Fruit fly (Drosophila melanogaster): ENCODE data around the gene CG15283.

The CG15283 gene

DNA sequence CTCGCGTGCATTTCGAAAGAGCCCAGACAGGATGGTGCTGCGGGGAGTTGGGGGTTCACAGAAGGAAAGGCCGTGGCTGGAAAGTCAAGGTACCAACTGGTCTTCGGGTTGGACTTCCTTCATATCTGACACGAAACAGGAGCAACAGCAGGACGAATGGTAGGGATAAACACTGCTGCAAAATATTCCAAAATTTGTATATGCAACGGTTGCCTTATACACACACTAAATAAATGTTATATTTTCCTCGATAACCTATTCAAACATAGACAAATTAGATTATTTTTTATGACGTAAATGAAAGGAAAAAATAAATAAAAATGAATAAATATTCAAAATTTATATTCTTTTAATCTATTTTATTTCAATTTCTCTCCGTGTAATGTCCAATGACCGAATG lies 19.0 kb upstream of the CG15283 start (continued):
- peak; percentile 44 for TF ChIP-seq acj6 (GFP tag; optimal IDR thresholded peaks at IDR 0.05)
- peak; percentile 37 for TF ChIP-seq Ets96B (tag; optimal IDR thresholded peaks at IDR 0.05)
- no peak for TF ChIP-seq Smox (GFP tag; optimal IDR thresholded peaks at IDR 0.05)
- no peak for TF ChIP-seq CG11902 (GFP tag; optimal IDR thresholded peaks at IDR 0.05)
- TF ChIP-seq CG10669 (GFP tag; optimal IDR thresholded peaks at IDR 0.05), result peak; percentile 32
- peak; percentile 34 for TF ChIP-seq CG32006 (GFP tag; optimal IDR thresholded peaks at IDR 0.05)
- no peak for TF ChIP-seq CG9139 (GFP tag; optimal IDR thresholded peaks at IDR 0.05)
- TF ChIP-seq fkh (GFP tag; optimal IDR thresholded peaks at IDR 0.05), result no peak
- no peak for TF ChIP-seq CG16779 (tag; optimal IDR thresholded peaks at IDR 0.05)
- TF ChIP-seq Sox15 (GFP tag; optimal IDR thresholded peaks at IDR 0.05), result no peak
- no peak for TF ChIP-seq Sox14 (GFP tag; optimal IDR thresholded peaks at IDR 0.05)
- TF ChIP-seq CG6854 (GFP tag; optimal IDR thresholded peaks at IDR 0.05), result no peak
- peak; percentile 32 for TF ChIP-seq esn (GFP tag; optimal IDR thresholded peaks at IDR 0.05)
- TF ChIP-seq CG1621 (tag; optimal IDR thresholded peaks at IDR 0.05), result no peak
- no peak for TF ChIP-seq CG4318 (GFP tag; optimal IDR thresholded peaks at IDR 0.05)
- no peak for TF ChIP-seq CG6163 (GFP tag; IDR thresholded peaks at IDR 0.05)
- no peak for TF ChIP-seq Hr4 (GFP tag; optimal IDR thresholded peaks at IDR 0.05)
- TF ChIP-seq CG34406 (GFP tag; optimal IDR thresholded peaks at IDR 0.05), result peak; percentile 5
- 0 out of 3 replicates have a peak, but pooled peaks have one; percentile 15 for TF ChIP-seq CG8119 (GFP tag; IDR thresholded peaks at IDR 0.05)
- no peak for TF ChIP-seq fd59A (GFP tag; optimal IDR thresholded peaks at IDR 0.05)
- no peak for TF ChIP-seq fd85E (GFP tag; optimal IDR thresholded peaks at IDR 0.05)
- TF ChIP-seq CG6276 (GFP tag; optimal IDR thresholded peaks at IDR 0.05), result no peak
- TF ChIP-seq CG31627 (GFP tag; optimal IDR thresholded peaks at IDR 0.05), result no peak
- no peak for TF ChIP-seq achi (GFP tag; optimal IDR thresholded peaks at IDR 0.05)
- no peak for TF ChIP-seq eg (GFP tag; IDR thresholded peaks at IDR 0.05)
- no peak for TF ChIP-seq CG3032 (tag; optimal IDR thresholded peaks at IDR 0.05)
- TF ChIP-seq Hr39 (GFP tag; optimal IDR thresholded peaks at IDR 0.05), result no peak
- TF ChIP-seq CG6792 (GFP tag; optimal IDR thresholded peaks at IDR 0.05), result peak; percentile 12

DNA sequence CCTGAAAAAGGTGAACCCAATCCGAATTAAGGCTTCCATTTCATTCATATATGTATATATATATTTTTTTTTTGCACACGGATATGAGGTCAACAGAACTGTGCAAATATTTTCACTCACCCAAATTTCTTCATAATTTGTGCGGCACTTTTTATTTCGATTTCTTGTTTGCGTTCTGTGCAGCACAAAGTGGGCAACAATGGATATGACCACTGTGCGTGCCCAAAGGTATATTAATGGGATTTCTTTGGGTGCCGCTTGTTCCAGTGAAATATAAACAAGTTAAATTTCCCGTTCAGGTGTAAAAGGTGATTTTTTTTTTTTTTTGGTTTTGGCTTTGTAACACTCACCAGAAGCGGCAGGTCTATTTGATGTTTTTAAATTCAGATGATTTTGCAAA lies 14.3 kb upstream of the CG15283 start:
- TF ChIP-seq lz (GFP tag; optimal IDR thresholded peaks at IDR 0.05) (peak; percentile 25), CG8119 (GFP tag; IDR thresholded peaks at IDR 0.05) (no peak), Hr4 (GFP tag; optimal IDR thresholded peaks at IDR 0.05) (no peak), CG31627 (GFP tag; optimal IDR thresholded peaks at IDR 0.05) (peak; percentile 28), fd59A (GFP tag; optimal IDR thresholded peaks at IDR 0.05) (no peak), Eip78C (GFP tag) (peak; percentile 64), CG1621 (tag; optimal IDR thresholded peaks at IDR 0.05) (no peak), CG8632 (GFP tag; optimal IDR thresholded peaks at IDR 0.05) (peak; percentile 16), svp (GFP tag) (peak; percentile 84), cyc (GFP tag; optimal IDR thresholded peaks at IDR 0.05) (no peak), Sox14 (GFP tag; optimal IDR thresholded peaks at IDR 0.05) (peak; percentile 9), CG34406 (GFP tag; optimal IDR thresholded peaks at IDR 0.05) (no peak), fkh (GFP tag; optimal IDR thresholded peaks at IDR 0.05) (peak; percentile 21), Gug (GFP tag; IDR thresholded peaks at IDR 0.05) (no peak), CG9139 (GFP tag; optimal IDR thresholded peaks at IDR 0.05) (no peak), Hr39 (GFP tag; optimal IDR thresholded peaks at IDR 0.05) (peak; percentile 24), CG6792 (GFP tag; optimal IDR thresholded peaks at IDR 0.05) (peak; percentile 18), eg (GFP tag; IDR thresholded peaks at IDR 0.05) (no peak), OdsH (GFP tag; optimal IDR thresholded peaks at IDR 0.05) (peak; percentile 14), CG10631 (GFP tag; optimal IDR thresholded peaks at IDR 0.05) (peak; percentile 30), pdm3 (GFP tag; optimal IDR thresholded peaks at IDR 0.05) (peak; percentile 0), fd85E (GFP tag; optimal IDR thresholded peaks at IDR 0.05) (no peak), Met (GFP tag; optimal IDR thresholded peaks at IDR 0.05) (no peak), Sox102F (GFP tag; optimal IDR thresholded peaks at IDR 0.05) (peak; percentile 20), vri (GFP tag; optimal IDR thresholded peaks at IDR 0.05) (no peak), Blimp-1 (GFP tag; optimal IDR thresholded peaks at IDR 0.05) (no peak), acj6 (GFP tag; optimal IDR thresholded peaks at IDR 0.05) (peak; percentile 28), ss (GFP tag; optimal IDR thresholded peaks at IDR 0.05) (no peak), net (GFP tag; optimal IDR thresholded peaks at IDR 0.05) (no peak), CG32006 (GFP tag; optimal IDR thresholded peaks at IDR 0.05) (no peak)

All from whole organism, prepupa.